Worm (Caenorhabditis elegans) whole organism, L2 larva: ENCODE data around the gene F10D2.10.
A peak's percentile ranks its signal among the peaks of the same experiment; 100 is the strongest.

Experiments
- C34F6.9 ChIP-seq: fragments of 150-350 bp; optimal IDR thresholded peaks from 2 replicates; lab custom pipeline; 2014; ENCODE audit warnings: missing biosample characterization, missing genetic modification characterization
- F13H6.1 ChIP-seq: sonication (generic microtip); optimal IDR thresholded peaks from 2 replicates; lab custom pipeline; 2016; ENCODE audit warnings: missing genetic modification characterization, missing compliant biosample characterization
- R02D3.7 ChIP-seq: fragments of 150-350 bp; optimal IDR thresholded peaks from 2 replicates; lab custom pipeline; 2014; ENCODE audit warnings: missing biosample characterization, missing genetic modification characterization
- ZK546.5 ChIP-seq: sonication (generic microtip); optimal IDR thresholded peaks from 2 replicates; lab custom pipeline; 2017; ENCODE audit warnings: missing biosample characterization, missing genetic modification characterization
- aly-2 ChIP-seq: fragments of 150-350 bp; optimal IDR thresholded peaks from 2 replicates; lab custom pipeline; 2014; ENCODE audit warnings: missing biosample characterization, missing genetic modification characterization
- ceh-82 ChIP-seq: fragments of 150-350 bp; optimal IDR thresholded peaks from 2 replicates; lab custom pipeline; 2014; ENCODE audit warnings: missing biosample characterization, missing genetic modification characterization
- crh-2 ChIP-seq: sonication (generic microtip); optimal IDR thresholded peaks from 2 replicates; lab custom pipeline; 2017; ENCODE audit warnings: missing biosample characterization, missing genetic modification characterization
- dmd-4 ChIP-seq: sonication (generic microtip); optimal IDR thresholded peaks from 2 replicates; lab custom pipeline; 2017; ENCODE audit warnings: missing biosample characterization, missing genetic modification characterization
- egl-27 ChIP-seq: sonication (generic microtip); optimal IDR thresholded peaks from 3 replicates; lab custom pipeline; 2017; ENCODE audit warnings: missing biosample characterization, missing genetic modification reagents, missing genetic modification characterization
- elt-1 ChIP-seq: fragments of 150-350 bp; optimal IDR thresholded peaks from 2 replicates; lab custom pipeline; 2014; ENCODE audit warnings: missing biosample characterization, missing genetic modification characterization
- elt-3 ChIP-seq: sonication (generic microtip); optimal IDR thresholded peaks from 2 replicates; lab custom pipeline; 2017; ENCODE audit warnings: missing biosample characterization, missing genetic modification characterization
- fos-1 ChIP-seq: fragments of 150-350 bp; optimal IDR thresholded peaks from 2 replicates; lab custom pipeline; 2014; ENCODE audit warnings: missing biosample characterization, missing genetic modification characterization
- gmeb-1 ChIP-seq: fragments of 150-350 bp; optimal IDR thresholded peaks from 2 replicates; lab custom pipeline; 2014; ENCODE audit warnings: missing biosample characterization, missing genetic modification characterization
- lin-13 ChIP-seq: fragments of 150-350 bp; optimal IDR thresholded peaks from 2 replicates; lab custom pipeline; 2014; ENCODE audit warnings: missing biosample characterization, missing genetic modification reagents, missing genetic modification characterization
- lin-39 ChIP-seq: fragments of 150-350 bp; optimal IDR thresholded peaks from 2 replicates; lab custom pipeline; 2014; ENCODE audit warnings: missing biosample characterization, missing genetic modification reagents, missing genetic modification characterization
- lsy-2 ChIP-seq, 2 experiments: fragments of 150-350 bp in 1 of 2; sonication (generic microtip) in 1 of 2; optimal IDR thresholded peaks; 2 replicates each; lab custom pipeline; 2014 to 2017; ENCODE audit warnings: missing biosample characterization in 2 of 2, missing genetic modification characterization in 2 of 2
- mab-5 ChIP-seq: fragments of 150-350 bp; optimal IDR thresholded peaks from 2 replicates; lab custom pipeline; 2014; ENCODE audit warnings: missing biosample characterization, missing genetic modification characterization
- mbf-1 ChIP-seq: sonication (generic microtip); optimal IDR thresholded peaks from 2 replicates; lab custom pipeline; 2017; ENCODE audit warnings: missing biosample characterization, missing genetic modification characterization
- mdl-1 ChIP-seq, 2 experiments: fragments of 150-350 bp in 1 of 2; sonication (generic microtip) in 1 of 2; optimal IDR thresholded peaks; 2 replicates each; lab custom pipeline; 2017; ENCODE audit warnings: missing biosample characterization in 2 of 2, missing genetic modification characterization in 2 of 2
- nhr-10 ChIP-seq: sonication (generic microtip); optimal IDR thresholded peaks from 2 replicates; lab custom pipeline; 2017; ENCODE audit warnings: missing biosample characterization, missing genetic modification characterization
- nhr-11 ChIP-seq: fragments of 150-350 bp; optimal IDR thresholded peaks from 2 replicates; lab custom pipeline; 2014; ENCODE audit warnings: missing biosample characterization, missing genetic modification characterization
- nhr-12 ChIP-seq: fragments of 150-350 bp; optimal IDR thresholded peaks from 2 replicates; lab custom pipeline; 2014; ENCODE audit warnings: missing biosample characterization, missing genetic modification characterization
- nhr-129 ChIP-seq: fragments of 150-350 bp; optimal IDR thresholded peaks from 2 replicates; lab custom pipeline; 2014; ENCODE audit warnings: missing biosample characterization, missing genetic modification characterization
- nhr-21 ChIP-seq: fragments of 150-350 bp; optimal IDR thresholded peaks from 2 replicates; lab custom pipeline; 2014; ENCODE audit warnings: missing biosample characterization, missing genetic modification characterization
- nhr-23 ChIP-seq: fragments of 150-350 bp; optimal IDR thresholded peaks from 2 replicates; lab custom pipeline; 2014; ENCODE audit warnings: missing biosample characterization, missing genetic modification reagents, missing genetic modification characterization
- nhr-25 ChIP-seq: fragments of 150-350 bp; sonication (generic microtip); optimal IDR thresholded peaks from 3 replicates; lab custom pipeline; 2014; ENCODE audit warnings: missing biosample characterization, missing genetic modification characterization
- nhr-6 ChIP-seq: fragments of 150-350 bp; optimal IDR thresholded peaks from 2 replicates; lab custom pipeline; 2014; ENCODE audit warnings: missing biosample characterization, missing genetic modification characterization
- peb-1 ChIP-seq: fragments of 150-350 bp; optimal IDR thresholded peaks from 2 replicates; lab custom pipeline; 2014; ENCODE audit warnings: missing biosample characterization, missing genetic modification characterization
- sem-4 ChIP-seq: fragments of 150-350 bp; optimal IDR thresholded peaks from 2 replicates; lab custom pipeline; 2014; ENCODE audit warnings: missing biosample characterization, missing genetic modification reagents, missing genetic modification characterization
- sma-3 ChIP-seq: sonication (generic microtip); optimal IDR thresholded peaks from 2 replicates; lab custom pipeline; 2016; ENCODE audit warnings: missing genetic modification reagents, missing genetic modification characterization, missing compliant biosample characterization
- sma-9 ChIP-seq, 2 experiments: fragments of 150-350 bp in 1 of 2; sonication (generic microtip) in 1 of 2; optimal IDR thresholded peaks; 2 replicates each; lab custom pipeline; 2014 to 2016; ENCODE audit warnings: missing genetic modification characterization in 2 of 2, mild to moderate bottlenecking in 1 of 2, missing biosample characterization in 1 of 2, missing compliant biosample characterization in 1 of 2, missing genetic modification reagents in 1 of 2, moderate library complexity in 1 of 2
- snpc-4 ChIP-seq: fragments of 150-350 bp; optimal IDR thresholded peaks from 2 replicates; lab custom pipeline; 2014; ENCODE audit warnings: missing biosample characterization, missing genetic modification characterization
- unc-39 ChIP-seq: fragments of 150-350 bp; optimal IDR thresholded peaks from 2 replicates; lab custom pipeline; 2014; ENCODE audit warnings: missing biosample characterization, missing genetic modification characterization
- unc-55 ChIP-seq: fragments of 150-350 bp; sonication (generic microtip); optimal IDR thresholded peaks from 3 replicates; lab custom pipeline; 2014; ENCODE audit warnings: missing biosample characterization, missing genetic modification reagents, missing genetic modification characterization
- unc-62 ChIP-seq: fragments of 150-350 bp; optimal IDR thresholded peaks from 2 replicates; lab custom pipeline; 2014; ENCODE audit warnings: missing biosample characterization, missing genetic modification reagents, missing genetic modification characterization
- zag-1 ChIP-seq: fragments of 150-350 bp; optimal IDR thresholded peaks from 2 replicates; lab custom pipeline; 2014; ENCODE audit warnings: missing biosample characterization, missing genetic modification characterization
- ztf-1 ChIP-seq: fragments of 200-800 bp; sonication (Bioruptor generic); conservative IDR thresholded peaks from 2 replicates; pipeline ENCODE4 v1.3.6; 2022; ENCODE audit warnings: missing genetic modification characterization, missing compliant biosample characterization
- ztf-11 ChIP-seq: sonication (generic microtip); optimal IDR thresholded peaks from 2 replicates; lab custom pipeline; 2017; ENCODE audit warnings: missing biosample characterization, missing genetic modification characterization
- ztf-4 ChIP-seq: fragments of 150-350 bp; optimal IDR thresholded peaks from 2 replicates; lab custom pipeline; 2014; ENCODE audit warnings: missing biosample characterization, missing genetic modification characterization

Gene F10D2.10

DNA sequence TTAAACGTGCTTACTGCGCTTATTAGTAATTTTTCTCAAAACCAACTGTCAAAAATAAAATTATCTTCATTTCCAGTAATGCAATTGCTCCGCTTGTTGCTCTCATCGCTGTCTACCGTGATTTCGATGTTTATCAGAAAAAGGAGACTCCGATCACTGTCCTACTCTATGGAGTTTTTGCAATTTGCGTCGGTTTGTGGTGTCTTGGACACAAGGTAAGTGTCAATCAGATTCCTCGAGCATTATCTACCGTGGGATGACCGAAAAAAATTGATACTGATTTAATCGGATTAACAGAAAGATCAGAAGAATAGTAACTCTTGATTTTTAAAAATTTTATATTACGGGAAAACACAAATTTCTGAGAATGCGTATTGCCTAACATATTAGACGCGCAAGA lies 31.3 kb upstream of the F10D2.10 start:
- TF ChIP-seq ZK546.5 (tag; lab: Kevin White, UChicago) (no peak), sem-4 (tag; lab: Kevin White, UChicago) (no peak), R02D3.7 (tag; lab: Kevin White, UChicago) (no peak), C34F6.9 (tag; lab: Kevin White, UChicago) (no peak), nhr-25 (tag; lab: Kevin White, UChicago) (no peak), nhr-10 (tag; lab: Kevin White, UChicago) (no peak), unc-62 (GFP tag; lab: Kevin White, UChicago) (no peak), ztf-4 (no peak), nhr-129 (tag; lab: Kevin White, UChicago) (no peak), lin-39 (tag; lab: Kevin White, UChicago) (no peak), crh-2 (tag; lab: Kevin White, UChicago) (no peak), ztf-11 (tag; lab: Kevin White, UChicago) (no peak), nhr-21 (tag; lab: Kevin White, UChicago) (no peak), ceh-82 (tag; lab: Kevin White, UChicago) (no peak), unc-39 (tag; lab: Kevin White, UChicago) (no peak), ztf-1 (no peak)
- TF ChIP-seq, all 48 proteins: peak for 0

DNA sequence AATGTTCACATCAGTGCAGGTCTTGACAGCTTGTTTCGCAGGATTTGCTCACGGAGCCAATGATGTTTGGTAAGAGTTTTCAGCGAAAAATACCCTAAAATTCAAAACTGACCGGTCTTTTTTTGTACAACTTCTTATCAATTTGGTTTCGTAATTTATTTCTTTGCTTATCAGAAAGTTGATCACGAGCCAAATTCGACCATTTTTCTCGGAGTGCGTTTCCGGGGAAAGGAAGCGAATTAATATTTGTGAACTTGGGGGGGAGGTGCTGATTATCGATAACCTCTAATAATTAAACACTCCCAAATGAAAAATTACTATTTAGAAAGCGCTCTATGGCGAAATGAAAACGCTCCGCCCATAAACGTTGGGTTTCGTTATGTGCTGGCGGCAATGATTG lies 30.6 kb upstream of the F10D2.10 start:
- TF ChIP-seq ztf-4 (no peak), ztf-1 (no peak), mbf-1 (tag; lab: Kevin White, UChicago) (no peak), aly-2 (tag; lab: Kevin White, UChicago) (no peak), gmeb-1 (peak; percentile 43), egl-27 (tag; lab: Kevin White, UChicago) (no peak), fos-1 (tag; lab: Kevin White, UChicago) (peak; percentile 81), sma-3 (GFP tag; lab: Kevin White, UChicago) (no peak), nhr-6 (tag; lab: Kevin White, UChicago) (no peak), nhr-11 (tag; lab: Kevin White, UChicago) (no peak), C34F6.9 (tag; lab: Kevin White, UChicago) (no peak), nhr-10 (tag; lab: Kevin White, UChicago) (no peak), nhr-25 (tag; lab: Kevin White, UChicago) (no peak), mdl-1 (tag; optimal IDR thresholded peaks at IDR 0.05; lab: Kevin White, UChicago) (no peak), lsy-2 (tag; optimal IDR thresholded peaks at IDR 0.05; lab: Kevin White, UChicago) (no peak), sma-9 (GFP tag; optimal IDR thresholded peaks at IDR 0.05; lab: Kevin White, UChicago) (peak; percentile 10), sma-9 (tag; optimal IDR thresholded peaks at IDR 0.05; lab: Kevin White, UChicago) (no peak), nhr-12 (no peak), peb-1 (tag; lab: Kevin White, UChicago) (no peak), nhr-21 (tag; lab: Kevin White, UChicago) (no peak), snpc-4 (tag; lab: Kevin White, UChicago) (no peak)
- TF ChIP-seq, all 48 proteins: peak for 3

DNA sequence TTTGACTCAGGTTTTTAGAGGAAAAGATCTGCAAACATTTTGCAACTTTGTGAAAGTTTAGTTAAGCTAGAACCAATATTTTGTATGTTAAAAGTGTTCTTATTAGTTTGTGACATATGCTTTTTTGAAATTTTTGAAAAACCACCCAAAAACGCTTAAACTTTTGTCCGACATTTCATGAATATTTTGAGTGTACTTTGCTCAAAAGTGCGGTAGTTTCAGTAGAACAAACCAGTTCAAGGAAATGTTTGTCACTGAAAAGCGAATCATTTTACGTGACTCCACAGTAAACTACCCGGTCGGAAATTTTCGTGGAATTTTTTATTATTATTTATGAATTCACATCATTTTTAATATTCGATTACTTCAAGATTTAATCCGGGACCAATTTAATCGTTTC lies 28.6 kb upstream of the F10D2.10 start, which contains the start of gene pitr-5:
Gene pitr-5 (plus strand): TSS at position 301 of the 400 bp plus-strand sequence.
- TF ChIP-seq nhr-21 (tag; lab: Kevin White, UChicago) (no peak), dmd-4 (tag; lab: Kevin White, UChicago) (no peak), lin-13 (no peak), elt-1 (no peak), zag-1 (tag; lab: Kevin White, UChicago) (no peak), mab-5 (tag; lab: Kevin White, UChicago) (no peak), nhr-23 (tag; lab: Kevin White, UChicago) (no peak), elt-3 (tag; lab: Kevin White, UChicago) (no peak), snpc-4 (tag; lab: Kevin White, UChicago) (no peak), sma-9 (GFP tag; optimal IDR thresholded peaks at IDR 0.05; lab: Kevin White, UChicago) (no peak), sma-9 (tag; optimal IDR thresholded peaks at IDR 0.05; lab: Kevin White, UChicago) (no peak), sem-4 (tag; lab: Kevin White, UChicago) (no peak), mbf-1 (tag; lab: Kevin White, UChicago) (no peak), unc-55 (no peak), F13H6.1 (tag; lab: Kevin White, UChicago) (no peak), crh-2 (tag; lab: Kevin White, UChicago) (no peak)
- TF ChIP-seq, all 48 proteins: peak for 0
